Worm (Caenorhabditis elegans): Measurements from ENCODE around the gene mpz-1.

- TF ChIP-seq ref-1 (GFP tag; conservative IDR thresholded peaks at IDR 0.05) (no peak), med-1 (GFP tag; optimal IDR thresholded peaks at IDR 0.05; ENCODE audit: insufficient read depth) (no peak), ztf-23 (GFP tag; IDR thresholded peaks at IDR 0.05) (no peak), T22C8.4 (GFP tag; IDR thresholded peaks at IDR 0.05) (no peak), flt-1 (GFP tag; IDR thresholded peaks at IDR 0.05) (no peak), cog-1 (tag; optimal IDR thresholded peaks at IDR 0.05) (no peak), klf-2 (GFP tag; conservative IDR thresholded peaks at IDR 0.05) (no peak), tab-1 (GFP tag; IDR thresholded peaks at IDR 0.05) (no peak), ztf-29 (GFP tag; IDR thresholded peaks at IDR 0.05) (no peak)
Measured at ce11 chrII:10783201-10783962, 5.5 kb upstream of the mpz-1 start, which contains the start of gene ect-2.

Data from whole organism, midembryonic.